Worm (Caenorhabditis elegans) whole organism, late embryonic: ENCODE data around the gene sri-34.

Experiments
- elt-2 ChIP-seq: sonication (generic microtip); optimal IDR thresholded peaks from 2 replicates; lab custom pipeline; 2016; ENCODE audit warnings: missing genetic modification reagents, missing genetic modification characterization, missing compliant biosample characterization
- ets-4 ChIP-seq: sonication (generic microtip); optimal IDR thresholded peaks from 2 replicates; lab custom pipeline; 2016; ENCODE audit warnings: missing genetic modification characterization, missing compliant biosample characterization
- fax-1 ChIP-seq: sonication (generic microtip); optimal IDR thresholded peaks from 2 replicates; lab custom pipeline; 2016; ENCODE audit warnings: missing genotype, missing genetic modification characterization, missing compliant biosample characterization
- fkh-10 ChIP-seq: fragments of 150-350 bp; optimal IDR thresholded peaks from 2 replicates; lab custom pipeline; 2014; ENCODE audit warnings: missing biosample characterization, missing genetic modification reagents, missing genetic modification characterization
- lin-11 ChIP-seq: fragments of 200-800 bp; sonication (Bioruptor generic); optimal IDR thresholded peaks from 2 replicates; lab custom pipeline; 2018; ENCODE audit warnings: mild to moderate bottlenecking, missing genetic modification characterization, missing compliant biosample characterization
- pha-2 ChIP-seq: sonication (generic microtip); optimal IDR thresholded peaks from 2 replicates; lab custom pipeline; 2017; ENCODE audit warnings: mild to moderate bottlenecking, missing genetic modification characterization, missing compliant biosample characterization
- pha-4 ChIP-seq: fragments of 150-350 bp; optimal IDR thresholded peaks from 2 replicates; lab custom pipeline; 2018; ENCODE audit warnings: missing biosample characterization, missing genetic modification reagents, missing genetic modification characterization
- rnt-1 ChIP-seq: sonication (generic microtip); optimal IDR thresholded peaks from 2 replicates; lab custom pipeline; 2016; ENCODE audit warnings: missing genetic modification characterization, missing compliant biosample characterization

DNA sequence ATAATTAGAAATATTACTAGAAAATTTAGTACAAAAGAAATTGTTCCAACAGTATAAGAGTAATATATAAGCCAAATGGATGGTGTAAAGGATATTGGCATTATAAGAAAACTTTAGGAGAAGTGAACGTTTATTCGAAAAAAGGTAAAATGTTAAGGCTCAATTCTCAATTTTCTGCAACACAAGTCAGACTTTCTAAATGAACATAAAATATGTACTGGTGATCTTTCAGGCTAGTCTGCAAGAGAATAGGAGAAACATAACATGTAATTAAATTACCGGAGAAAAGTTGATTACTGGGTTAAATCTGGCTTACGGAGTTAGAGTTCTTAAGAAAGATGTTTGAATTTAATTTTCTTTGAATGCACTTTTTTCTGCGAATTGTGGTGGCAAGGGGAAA, 2.1 kb downstream of the sri-34 start, which contains the start of gene sri-33:
- TF ChIP-seq pha-2 (tag; lab: Kevin White, UChicago) = no peak
- no peak for TF ChIP-seq fkh-10
- TF ChIP-seq pha-4 = no peak
- no peak for TF ChIP-seq fax-1
- TF ChIP-seq ets-4 (tag; lab: Kevin White, UChicago) = no peak
- no peak for TF ChIP-seq lin-11 (tag; lab: Kevin White, UChicago)
- no peak for TF ChIP-seq elt-2 (tag; lab: Kevin White, UChicago)
- TF ChIP-seq rnt-1 (tag; lab: Kevin White, UChicago) = no peak
